Fruit fly (Drosophila melanogaster): ENCODE data around the gene CG34248.

The CG34248 gene

dm6 chr3L:16281880-16282556, 11.3 kb upstream of the CG34248 start, which contains the start of gene CG13049:
TSS of gene CG13049 (minus strand) at chr3L:16281930.
- TF ChIP-seq fd96Ca (GFP tag; IDR thresholded peaks at IDR 0.05) (no peak), D1 (tag; optimal IDR thresholded peaks at IDR 0.05) (no peak), Snoo (tag; optimal IDR thresholded peaks at IDR 0.05) (no peak), CG15710 (tag; optimal IDR thresholded peaks at IDR 0.05) (no peak), Pif1A (GFP tag; optimal IDR thresholded peaks at IDR 0.05) (no peak), gl (tag; optimal IDR thresholded peaks at IDR 0.05) (no peak), CG13204 (GFP tag; optimal IDR thresholded peaks at IDR 0.05) (no peak), CG17806 (tag; optimal IDR thresholded peaks at IDR 0.05) (no peak), CG34367 (tag; optimal IDR thresholded peaks at IDR 0.05) (no peak), CG8159 (tag; optimal IDR thresholded peaks at IDR 0.05) (no peak)

dm6 chr3L:16279987-16280454, 9.3 kb upstream of the CG34248 start, which contains the start of gene CG13064:
TSS of gene CG13064 (plus strand) at chr3L:16280404.
- peak; percentile 96 for TF ChIP-seq EcR (GFP tag; optimal IDR thresholded peaks at IDR 0.05)
- TF ChIP-seq CG14655 (GFP tag; optimal IDR thresholded peaks at IDR 0.05) = no peak

DNA sequence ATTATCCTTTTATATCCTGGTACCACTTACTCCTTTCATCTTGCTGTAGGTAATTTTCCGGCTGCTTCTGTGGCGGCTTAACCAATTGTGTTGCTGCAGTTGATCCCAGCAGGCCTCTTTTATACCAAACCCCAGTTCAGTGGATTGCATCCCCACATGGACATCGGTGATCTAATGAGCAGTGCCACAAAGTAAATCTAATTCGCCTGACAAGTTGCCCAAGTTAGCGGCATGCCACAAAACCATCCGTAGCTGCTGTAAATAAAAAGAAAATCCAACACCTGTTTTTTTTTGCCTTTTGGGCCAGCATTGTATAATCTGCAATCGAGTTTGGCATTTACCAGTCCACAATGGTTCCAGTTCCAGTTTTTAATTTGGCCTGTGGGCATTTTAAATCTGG, 8.5 kb upstream of the CG34248 start, which contains the start of gene CG13050:
CG13050 (minus strand) TSS at position 101 of the 400 bp plus-strand sequence.
- TF ChIP-seq CG8301 (tag; optimal IDR thresholded peaks at IDR 0.05) (no peak), fd96Ca (GFP tag; IDR thresholded peaks at IDR 0.05) (no peak), Pif1A (GFP tag; optimal IDR thresholded peaks at IDR 0.05) (no peak), Pif1B (GFP tag; optimal IDR thresholded peaks at IDR 0.05) (no peak), EcR (GFP tag; optimal IDR thresholded peaks at IDR 0.05) (no peak), CG32121 (GFP tag; IDR thresholded peaks at IDR 0.05) (no peak), CG17806 (tag; optimal IDR thresholded peaks at IDR 0.05) (no peak), CG12605 (GFP tag; IDR thresholded peaks at IDR 0.05) (no peak), CG8159 (tag; optimal IDR thresholded peaks at IDR 0.05) (no peak), CG15710 (tag; optimal IDR thresholded peaks at IDR 0.05) (no peak), CG13204 (GFP tag; optimal IDR thresholded peaks at IDR 0.05) (no peak), rn (GFP tag; IDR thresholded peaks at IDR 0.05) (no peak), Snoo (tag; optimal IDR thresholded peaks at IDR 0.05) (no peak), CG10348 (GFP tag; IDR thresholded peaks at IDR 0.05) (no peak), D1 (tag; optimal IDR thresholded peaks at IDR 0.05) (no peak), Ets98B (GFP tag; IDR thresholded peaks at IDR 0.05) (no peak), CG34367 (tag; optimal IDR thresholded peaks at IDR 0.05) (no peak)

dm6 chr3L:16277135-16277534, 6.4 kb upstream of the CG34248 start, which contains the start of gene CG13065:
TSS of gene CG13065 (plus strand) at chr3L:16277435.
- TF ChIP-seq CG13204 (GFP tag; optimal IDR thresholded peaks at IDR 0.05) (no peak), CG17806 (tag; optimal IDR thresholded peaks at IDR 0.05) (no peak), gl (tag; optimal IDR thresholded peaks at IDR 0.05) (no peak), EcR (GFP tag; optimal IDR thresholded peaks at IDR 0.05) (no peak), rn (GFP tag; IDR thresholded peaks at IDR 0.05) (no peak), CG12605 (GFP tag; IDR thresholded peaks at IDR 0.05) (no peak)

- TF ChIP-seq D1 (tag; optimal IDR thresholded peaks at IDR 0.05) (no peak), Pif1B (GFP tag; optimal IDR thresholded peaks at IDR 0.05) (no peak), CG10348 (GFP tag; IDR thresholded peaks at IDR 0.05) (no peak), gl (tag; optimal IDR thresholded peaks at IDR 0.05) (no peak), EcR (GFP tag; optimal IDR thresholded peaks at IDR 0.05) (peak; percentile 75), Ets98B (GFP tag; IDR thresholded peaks at IDR 0.05) (no peak), CG14655 (GFP tag; optimal IDR thresholded peaks at IDR 0.05) (peak; percentile 41), CG8159 (tag; optimal IDR thresholded peaks at IDR 0.05) (peak; percentile 63), CG15710 (tag; optimal IDR thresholded peaks at IDR 0.05) (peak; percentile 41), CG17806 (tag; optimal IDR thresholded peaks at IDR 0.05) (peak; percentile 39), Pif1A (GFP tag; optimal IDR thresholded peaks at IDR 0.05) (no peak), CG32121 (GFP tag; IDR thresholded peaks at IDR 0.05) (no peak), Snoo (tag; optimal IDR thresholded peaks at IDR 0.05) (no peak), CG34367 (tag; optimal IDR thresholded peaks at IDR 0.05) (peak; percentile 20), CG9948 (tag; optimal IDR thresholded peaks at IDR 0.05) (peak; percentile 49), rn (GFP tag; IDR thresholded peaks at IDR 0.05) (no peak), CG13204 (GFP tag; optimal IDR thresholded peaks at IDR 0.05) (no peak), CG12605 (GFP tag; IDR thresholded peaks at IDR 0.05) (no peak), fd96Ca (GFP tag; IDR thresholded peaks at IDR 0.05) (no peak)
Observed at dm6 chr3L:16275391-16276017, 4.8 kb upstream of the CG34248 start.

dm6 chr3L:16272338-16272959, 1.7 kb upstream of the CG34248 start, which contains the start of gene CG13066:
TSS of gene CG13066 (plus strand) at chr3L:16272909.
- TF ChIP-seq EcR (GFP tag; optimal IDR thresholded peaks at IDR 0.05) (peak; percentile 13), CG9948 (tag; optimal IDR thresholded peaks at IDR 0.05) (no peak)

Data from whole organism, pupa.